Worm (Caenorhabditis elegans): ENCODE results near the gene F26G1.3.

Gene F26G1.3

DNA sequence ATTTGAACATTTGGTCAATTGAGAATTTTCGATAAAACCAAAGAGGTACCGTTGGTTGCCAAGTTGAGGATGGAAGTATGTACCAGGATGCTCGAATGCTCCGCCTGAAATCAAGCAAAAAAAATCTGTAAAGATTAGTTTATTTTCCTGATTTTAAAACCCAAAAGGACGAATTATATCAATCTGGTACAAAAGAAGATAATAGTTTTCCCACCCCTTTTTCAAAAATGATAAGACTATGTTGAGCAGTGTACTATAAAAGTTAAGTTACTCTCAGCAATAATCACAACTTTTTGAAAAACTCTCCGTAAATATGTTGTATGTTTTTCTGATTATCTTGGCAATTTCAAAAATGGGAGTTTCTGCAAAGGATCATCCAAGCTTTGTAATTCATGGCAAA, at the start of gene F26G1.3:
Gene F26G1.3, plus strand, starts transcription at position 301 of the 400 bp plus-strand sequence.
- no peak for TF ChIP-seq ZK546.5 (tag; optimal IDR thresholded peaks at IDR 0.05)
- TF ChIP-seq nhr-67 (tag; optimal IDR thresholded peaks at IDR 0.05) = no peak
- no peak for TF ChIP-seq elt-2 (tag; optimal IDR thresholded peaks at IDR 0.05)

DNA sequence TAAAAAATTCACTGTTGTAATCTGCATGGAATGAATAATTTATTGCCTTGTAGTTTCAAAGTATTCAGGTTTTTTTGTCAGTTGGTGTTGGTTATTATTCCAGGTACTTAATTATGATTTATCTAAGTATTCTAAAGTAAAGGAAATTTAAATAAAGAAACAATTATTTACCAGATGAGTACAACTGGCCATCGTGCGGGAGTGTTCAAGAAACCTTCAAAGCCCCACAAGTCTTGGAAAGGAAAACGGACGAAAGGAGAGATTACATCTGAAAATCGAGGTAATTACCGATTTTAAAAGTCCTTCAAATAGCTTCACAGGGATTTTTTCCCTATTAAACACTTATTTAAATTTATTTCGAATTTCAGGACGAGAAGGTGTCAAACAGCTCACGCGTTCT, 48.4 kb upstream of the F26G1.3 start, which contains the start of gene tag-151:
Gene tag-151, plus strand, starts transcription at position 158 of the 400 bp plus-strand sequence.
- TF ChIP-seq nhr-67 (tag; optimal IDR thresholded peaks at IDR 0.05) = no peak
- TF ChIP-seq ceh-16 (tag; optimal IDR thresholded peaks at IDR 0.05) = no peak
- TF ChIP-seq nhr-77 (tag; optimal IDR thresholded peaks at IDR 0.05) = no peak
- no peak for TF ChIP-seq unc-62 (GFP tag; optimal IDR thresholded peaks at IDR 0.05)
- peak; percentile 43 for TF ChIP-seq nhr-43 (tag; optimal IDR thresholded peaks at IDR 0.05; ENCODE audit: poor library complexity, severe bottlenecking)
- TF ChIP-seq fkh-10 (GFP tag; optimal IDR thresholded peaks at IDR 0.05) = no peak
- TF ChIP-seq elt-1 (tag; optimal IDR thresholded peaks at IDR 0.05) = no peak
- no peak for TF ChIP-seq ceh-28 (tag; optimal IDR thresholded peaks at IDR 0.05)
- no peak for TF ChIP-seq snpc-4 (tag; optimal IDR thresholded peaks at IDR 0.05)
- TF ChIP-seq ztf-11 (tag; optimal IDR thresholded peaks at IDR 0.05) = no peak
- TF ChIP-seq elt-3 (tag; optimal IDR thresholded peaks at IDR 0.05) = no peak
- no peak for TF ChIP-seq nhr-25 (tag; optimal IDR thresholded peaks at IDR 0.05)
- TF ChIP-seq nhr-76 (tag; optimal IDR thresholded peaks at IDR 0.05) = no peak
- TF ChIP-seq nhr-28 (tag; optimal IDR thresholded peaks at IDR 0.05) = no peak
- TF ChIP-seq fos-1 (tag; optimal IDR thresholded peaks at IDR 0.05) = no peak
- no peak for TF ChIP-seq egl-27 (tag; optimal IDR thresholded peaks at IDR 0.05)
- TF ChIP-seq R02D3.7 (tag; optimal IDR thresholded peaks at IDR 0.05) = no peak
- peak; percentile 53 for TF ChIP-seq aly-2 (tag; optimal IDR thresholded peaks at IDR 0.05)
- no peak for TF ChIP-seq ama-1 (optimal IDR thresholded peaks at IDR 0.05)
- peak; percentile 64 for TF ChIP-seq lsy-12 (tag; optimal IDR thresholded peaks at IDR 0.05)
- no peak for TF ChIP-seq ZK546.5 (tag; optimal IDR thresholded peaks at IDR 0.05)
- peak; percentile 28 for TF ChIP-seq elt-2 (tag; optimal IDR thresholded peaks at IDR 0.05)
- TF ChIP-seq mdl-1 (tag; optimal IDR thresholded peaks at IDR 0.05) = no peak
- TF ChIP-seq lin-15B (tag; optimal IDR thresholded peaks at IDR 0.05) = no peak

DNA sequence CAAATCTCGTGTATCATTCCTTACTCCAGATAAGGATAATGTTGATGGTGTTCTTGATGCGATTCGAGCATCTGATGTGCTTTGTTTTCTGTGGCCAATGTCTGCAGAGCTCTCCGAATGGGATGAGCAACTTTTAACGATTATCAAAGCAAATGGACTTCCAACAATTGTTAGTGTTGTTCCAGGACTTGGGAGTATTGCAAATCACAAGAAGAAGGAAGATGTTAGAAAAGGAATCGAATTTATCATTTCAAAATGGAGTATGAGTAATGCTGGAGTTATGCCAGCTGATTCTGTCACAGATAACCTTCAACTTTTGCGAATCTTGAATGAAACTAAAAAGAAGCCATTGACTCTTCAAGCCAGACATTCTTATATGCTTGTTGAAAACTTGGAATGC, 47.7 kb upstream of the F26G1.3 start:
- TF ChIP-seq nhr-23 (tag; optimal IDR thresholded peaks at IDR 0.05) (no peak), snpc-4 (tag; optimal IDR thresholded peaks at IDR 0.05) (no peak), elt-2 (tag; optimal IDR thresholded peaks at IDR 0.05) (no peak), ceh-9 (tag; optimal IDR thresholded peaks at IDR 0.05) (no peak), ceh-82 (tag; optimal IDR thresholded peaks at IDR 0.05) (no peak), fkh-2 (tag; optimal IDR thresholded peaks at IDR 0.05) (no peak), sea-2 (GFP tag; optimal IDR thresholded peaks at IDR 0.05) (no peak), ztf-11 (tag; optimal IDR thresholded peaks at IDR 0.05) (no peak), daf-12 (tag; optimal IDR thresholded peaks at IDR 0.05) (no peak), ceh-28 (tag; optimal IDR thresholded peaks at IDR 0.05) (no peak), nhr-77 (tag; optimal IDR thresholded peaks at IDR 0.05) (no peak), egl-27 (tag; optimal IDR thresholded peaks at IDR 0.05) (no peak), aly-2 (tag; optimal IDR thresholded peaks at IDR 0.05) (no peak), fkh-10 (GFP tag; optimal IDR thresholded peaks at IDR 0.05) (no peak)

DNA sequence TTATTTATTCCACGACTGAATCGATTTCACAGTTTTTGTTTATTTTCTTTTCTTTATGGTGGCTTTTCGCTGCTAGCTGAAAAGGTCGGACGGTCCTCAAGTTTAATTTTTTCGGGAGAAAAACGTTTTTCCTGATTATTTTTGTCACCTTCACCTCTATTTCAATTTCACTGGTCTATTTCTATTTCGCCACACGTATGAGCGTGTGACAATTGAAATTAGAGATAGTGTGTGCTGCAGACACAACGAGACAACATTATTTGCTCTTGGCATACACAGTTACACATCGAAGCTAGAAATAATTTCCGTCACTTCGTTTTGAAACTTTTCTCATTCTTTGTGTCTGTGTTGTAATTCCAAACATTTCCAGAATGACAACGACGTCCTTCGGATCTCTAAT, 42.9 kb upstream of the F26G1.3 start, which contains the start of gene F41C3.8:
Gene F41C3.8, plus strand, starts transcription at position 371 of the 400 bp plus-strand sequence.
- TF ChIP-seq unc-39 (tag; optimal IDR thresholded peaks at IDR 0.05) (no peak), pha-4 (tag; optimal IDR thresholded peaks at IDR 0.05) (peak; percentile 56), ceh-82 (tag; optimal IDR thresholded peaks at IDR 0.05) (no peak), elt-2 (tag; optimal IDR thresholded peaks at IDR 0.05) (peak; percentile 78)

DNA sequence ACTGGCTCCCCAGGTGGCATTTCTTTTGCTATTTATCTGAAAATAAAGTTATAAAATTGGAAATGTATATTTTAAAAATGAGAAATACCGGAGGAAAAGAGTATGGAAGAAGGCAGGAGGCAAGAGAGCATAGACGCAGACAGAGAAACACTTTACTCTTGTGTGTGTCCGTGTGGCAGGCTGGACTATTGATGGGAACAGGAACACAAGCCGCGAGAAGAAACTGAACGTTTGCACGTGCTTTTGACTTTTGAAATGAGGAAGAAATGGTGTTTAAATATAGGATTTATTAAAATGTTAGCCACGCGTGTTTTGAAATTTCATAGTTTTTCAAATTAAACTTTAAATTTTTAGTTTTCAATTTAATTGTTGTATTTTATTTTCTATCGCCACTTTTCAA, 32.4 kb upstream of the F26G1.3 start, which contains the start of gene F10G7.10:
Gene F10G7.10, minus strand, starts transcription at position 145 of the 400 bp plus-strand sequence.
- TF ChIP-seq jun-1 (tag; optimal IDR thresholded peaks at IDR 0.05) = no peak
- peak; percentile 56 for TF ChIP-seq hmg-11 (tag; optimal IDR thresholded peaks at IDR 0.05)
- peak; percentile 52 for TF ChIP-seq pha-4 (tag; optimal IDR thresholded peaks at IDR 0.05)
- peak; percentile 49 for TF ChIP-seq elt-2 (tag; optimal IDR thresholded peaks at IDR 0.05)
